Worm (Caenorhabditis elegans) whole organism, early embryonic: ENCODE data around the gene K09C6.7.

ENCODE experiments used
- F13C5.2 ChIP-seq: sonication (generic microtip); optimal IDR thresholded peaks from 2 replicates; lab custom pipeline; 2017; ENCODE audit warnings: mild to moderate bottlenecking, missing genetic modification characterization, inconsistent platforms, missing compliant biosample characterization
- ama-1 ChIP-seq: fragments of 150-350 bp; optimal IDR thresholded peaks from 2 replicates; lab custom pipeline; 2014
- ceh-36 ChIP-seq: sonication (generic microtip); optimal IDR thresholded peaks from 2 replicates; lab custom pipeline; 2016; ENCODE audit warnings: missing genetic modification characterization, inconsistent platforms, missing compliant biosample characterization
- ets-7 ChIP-seq: sonication (generic microtip); optimal IDR thresholded peaks from 2 replicates; lab custom pipeline; 2016; ENCODE audit warnings: missing genotype, missing genetic modification characterization, missing compliant biosample characterization
- flt-1 ChIP-seq: fragments of 200-800 bp; sonication (Bioruptor generic); IDR thresholded peaks from 2 replicates; pipeline ENCODE4 v1.3.6; 2022; ENCODE audit warnings: missing genetic modification characterization, missing compliant biosample characterization
- hmbx-1 ChIP-seq: sonication (generic microtip); optimal IDR thresholded peaks from 2 replicates; lab custom pipeline; 2016; ENCODE audit warnings: mild to moderate bottlenecking, missing genetic modification characterization, missing compliant biosample characterization
- pes-1 ChIP-seq: fragments of 200-800 bp; sonication (Bioruptor generic); IDR thresholded peaks from 2 replicates; pipeline ENCODE4 v1.3.6; 2022; ENCODE audit warnings: missing genetic modification reagents, missing genetic modification characterization, missing compliant biosample characterization
- scrt-1 ChIP-seq: fragments of 200-800 bp; sonication (Bioruptor generic); IDR thresholded peaks from 2 replicates; pipeline ENCODE4 v1.3.6; 2022; ENCODE audit warnings: missing genetic modification characterization, missing compliant biosample characterization
- sea-1 ChIP-seq: fragments of 200-800 bp; sonication (Bioruptor generic); conservative IDR thresholded peaks from 2 replicates; pipeline ENCODE4 v1.3.6; 2022; ENCODE audit warnings: missing genetic modification characterization, missing compliant biosample characterization
- tbx-37 ChIP-seq: fragments of 200-800 bp; sonication (Bioruptor generic); conservative IDR thresholded peaks from 2 replicates; pipeline ENCODE4 v1.3.6; 2022; ENCODE audit warnings: missing genetic modification reagents, missing genetic modification characterization, missing compliant biosample characterization
- tra-4 ChIP-seq: sonication (generic microtip); optimal IDR thresholded peaks from 2 replicates; lab custom pipeline; 2017; ENCODE audit warnings: missing genetic modification characterization, missing compliant biosample characterization

- TF ChIP-seq ama-1 (lab: Kevin White, UChicago) (no peak), F13C5.2 (tag; lab: Kevin White, UChicago) (no peak), pes-1 (GFP tag; lab: Robert Waterston, UW) (no peak), flt-1 (GFP tag; lab: Robert Waterston, UW) (no peak), scrt-1 (GFP tag; lab: Robert Waterston, UW) (no peak), sea-1 (GFP tag; lab: Robert Waterston, UW) (no peak), ceh-36 (no peak), ets-7 (tag; lab: Kevin White, UChicago) (no peak), tra-4 (no peak), tbx-37 (GFP tag; lab: Robert Waterston, UW) (no peak), hmbx-1 (tag; lab: Kevin White, UChicago) (no peak)
These were observed 35.4 kb downstream of the K09C6.7 start for ce11 chrV:803472-803871.
